Worm (Caenorhabditis elegans) whole organism, young adult: ENCODE results near the gene slc-36.5.

Experiments used
- B0019.2 ChIP-seq: fragments of 200-800 bp; sonication (Bioruptor generic); conservative IDR thresholded peaks from 2 replicates; pipeline ENCODE4 v1.3.6; 2022; ENCODE audit warnings: missing genetic modification reagents, missing genetic modification characterization, missing compliant biosample characterization
- C17E4.6 ChIP-seq: fragments of 200-800 bp; sonication (Bioruptor generic); IDR thresholded peaks from 2 replicates; pipeline ENCODE4 v1.3.6; 2022; ENCODE audit warnings: missing genetic modification reagents, missing genetic modification characterization, missing compliant biosample characterization
- D2030.7 ChIP-seq: fragments of 200-800 bp; sonication (Bioruptor generic); IDR thresholded peaks from 2 replicates; pipeline ENCODE4 v1.3.6; 2022; ENCODE audit warnings: missing genetic modification reagents, missing genetic modification characterization, missing compliant biosample characterization
- F10E7.11 ChIP-seq: sonication (generic microtip); optimal IDR thresholded peaks from 2 replicates; lab custom pipeline; 2017; ENCODE audit warnings: mild to moderate bottlenecking, missing genetic modification characterization, moderate library complexity, missing compliant biosample characterization
- F33H1.4 ChIP-seq: fragments of 200-800 bp; sonication (Bioruptor generic); IDR thresholded peaks from 2 replicates; pipeline ENCODE4 v1.3.6; 2022; ENCODE audit warnings: missing genetic modification reagents, missing genetic modification characterization, missing compliant biosample characterization
- Y56A3A.18 ChIP-seq: fragments of 200-800 bp; sonication (Bioruptor generic); IDR thresholded peaks from 2 replicates; pipeline ENCODE4 v1.3.6; 2022; ENCODE audit warnings: missing genetic modification reagents, missing genetic modification characterization, missing compliant biosample characterization
- Y79H2A.3 ChIP-seq: fragments of 200-800 bp; sonication (Bioruptor generic); conservative IDR thresholded peaks from 2 replicates; pipeline ENCODE4 v1.3.6; 2022; ENCODE audit warnings: missing genetic modification reagents, missing genetic modification characterization, missing compliant biosample characterization
- Y95B8A.8 ChIP-seq: fragments of 200-800 bp; sonication (Bioruptor generic); IDR thresholded peaks from 2 replicates; pipeline ENCODE4 v1.3.6; 2022; ENCODE audit warnings: missing genetic modification reagents, missing genetic modification characterization, missing compliant biosample characterization
- aptf-3 ChIP-seq: fragments of 200-800 bp; sonication (Bioruptor generic); IDR thresholded peaks from 2 replicates; pipeline ENCODE4 v1.3.6; 2022; ENCODE audit warnings: missing genetic modification characterization, missing compliant biosample characterization
- athp-1 ChIP-seq: sonication (generic microtip); optimal IDR thresholded peaks from 2 replicates; lab custom pipeline; 2017; ENCODE audit warnings: mild to moderate bottlenecking, missing genetic modification characterization, missing compliant biosample characterization
- attf-3 ChIP-seq: fragments of 200-800 bp; sonication (Bioruptor generic); conservative IDR thresholded peaks from 2 replicates; pipeline ENCODE4 v1.3.6; 2022; ENCODE audit warnings: missing genetic modification reagents, missing genetic modification characterization, missing compliant biosample characterization
- attf-5 ChIP-seq: fragments of 200-800 bp; sonication (Bioruptor generic); optimal IDR thresholded peaks from 2 replicates; lab custom pipeline; 2018; ENCODE audit warnings: mild to moderate bottlenecking, missing genetic modification characterization, missing compliant biosample characterization
- attf-6 ChIP-seq: fragments of 200-800 bp; sonication (Bioruptor generic); IDR thresholded peaks from 2 replicates; pipeline ENCODE4 v1.3.6; 2022; ENCODE audit warnings: missing genetic modification reagents, missing genetic modification characterization, missing compliant biosample characterization
- bed-1 ChIP-seq: fragments of 200-800 bp; sonication (Bioruptor generic); IDR thresholded peaks from 2 replicates; pipeline ENCODE4 v1.3.6; 2022; ENCODE audit warnings: missing genetic modification reagents, missing genetic modification characterization, missing compliant biosample characterization
- bed-2 ChIP-seq: fragments of 200-800 bp; sonication (Bioruptor generic); IDR thresholded peaks from 2 replicates; pipeline ENCODE4 v1.3.6; 2022; ENCODE audit warnings: missing genetic modification reagents, missing genetic modification characterization, missing compliant biosample characterization
- ccch-3 ChIP-seq: fragments of 200-800 bp; sonication (Bioruptor generic); optimal IDR thresholded peaks from 2 replicates; lab custom pipeline; 2018; ENCODE audit warnings: mild to moderate bottlenecking, missing genetic modification characterization, missing compliant biosample characterization
- cebp-1 ChIP-seq, 2 experiments: fragments of 200-800 bp in 1 of 2; sonication (Bioruptor generic) in 1 of 2; sonication (generic microtip) in 1 of 2; IDR thresholded peaks in 1 of 2; optimal IDR thresholded peaks in 1 of 2; 2 replicates each; pipeline versions ENCODE4 v1.3.6 to Lab custom; 2017 to 2022; ENCODE audit warnings: missing compliant biosample characterization in 2 of 2, missing genetic modification characterization in 2 of 2, mild to moderate bottlenecking in 1 of 2, missing genetic modification reagents in 1 of 2, moderate library complexity in 1 of 2
- die-1 ChIP-seq: sonication (generic microtip); optimal IDR thresholded peaks from 2 replicates; lab custom pipeline; 2016; ENCODE audit warnings: missing genotype, mild to moderate bottlenecking, missing genetic modification characterization, missing compliant biosample characterization
- dpff-1 ChIP-seq: sonication (generic microtip); optimal IDR thresholded peaks from 2 replicates; lab custom pipeline; 2017; ENCODE audit warnings: mild to moderate bottlenecking, missing genetic modification characterization, missing compliant biosample characterization
- efl-1 ChIP-seq: fragments of 150-350 bp; optimal IDR thresholded peaks from 2 replicates; lab custom pipeline; 2014; ENCODE audit warnings: missing biosample characterization, missing genetic modification reagents, missing genetic modification characterization
- egl-44 ChIP-seq: fragments of 200-800 bp; sonication (Bioruptor generic); IDR thresholded peaks from 2 replicates; pipeline ENCODE4 v1.3.6; 2022; ENCODE audit warnings: missing genetic modification reagents, missing genetic modification characterization, missing compliant biosample characterization
- ets-4 ChIP-seq: fragments of 200-800 bp; sonication (Bioruptor generic); optimal IDR thresholded peaks from 2 replicates; lab custom pipeline; 2018; ENCODE audit warnings: mild to moderate bottlenecking, missing genetic modification characterization, missing compliant biosample characterization
- fkh-3 ChIP-seq: sonication (generic microtip); optimal IDR thresholded peaks from 2 replicates; lab custom pipeline; 2016; ENCODE audit warnings: mild to moderate bottlenecking, missing genetic modification characterization, missing compliant biosample characterization
- him-1 ChIP-seq: sonication (generic microtip); optimal IDR thresholded peaks from 2 replicates; lab custom pipeline; 2016; ENCODE audit warnings: missing genotype, missing genetic modification reagents, missing genetic modification characterization, missing compliant biosample characterization
- hlh-26 ChIP-seq: fragments of 200-800 bp; sonication (Bioruptor generic); conservative IDR thresholded peaks from 2 replicates; pipeline ENCODE4 v1.3.6; 2022; ENCODE audit warnings: missing genetic modification reagents, missing genetic modification characterization, missing compliant biosample characterization
- hmg-1.2 ChIP-seq: fragments of 200-800 bp; sonication (Bioruptor generic); IDR thresholded peaks from 2 replicates; pipeline ENCODE4 v1.3.6; 2022; ENCODE audit warnings: missing genetic modification reagents, missing genetic modification characterization, missing compliant biosample characterization
- hsf-1 ChIP-seq: fragments of 200-800 bp; sonication (Bioruptor generic); IDR thresholded peaks from 2 replicates; pipeline ENCODE4 v1.3.6; 2022; ENCODE audit warnings: missing genetic modification reagents, missing genetic modification characterization, missing compliant biosample characterization
- let-607 ChIP-seq, 2 experiments: fragments of 200-800 bp in 1 of 2; sonication (Bioruptor generic) in 1 of 2; sonication (generic microtip) in 1 of 2; optimal IDR thresholded peaks; 2 replicates each; lab custom pipeline; 2016 to 2018; ENCODE audit warnings: mild to moderate bottlenecking in 2 of 2, missing compliant biosample characterization in 2 of 2, missing genetic modification characterization in 2 of 2, moderate library complexity in 2 of 2, missing genotype in 1 of 2
- lin-35 ChIP-seq, 3 experiments: fragments of 150-350 bp in 2 of 3; sonication (generic microtip) in 1 of 3; optimal IDR thresholded peaks; 2 replicates each; lab custom pipeline; 2014 to 2018; ENCODE audit warnings: missing biosample characterization in 3 of 3, missing genetic modification characterization in 3 of 3, missing genetic modification reagents in 3 of 3
- lin-40 ChIP-seq: sonication (generic microtip); optimal IDR thresholded peaks from 2 replicates; lab custom pipeline; 2016; ENCODE audit warnings: missing genetic modification characterization, mild to moderate bottlenecking, missing compliant biosample characterization, missing genotype, missing genetic modification reagents
- mcd-1 ChIP-seq: fragments of 200-800 bp; sonication (Bioruptor generic); IDR thresholded peaks from 2 replicates; pipeline ENCODE4 v1.3.6; 2022; ENCODE audit warnings: missing genetic modification reagents, missing genetic modification characterization, missing compliant biosample characterization
- mxl-1 ChIP-seq: sonication (generic microtip); optimal IDR thresholded peaks from 2 replicates; lab custom pipeline; 2016; ENCODE audit warnings: missing genetic modification characterization, missing compliant biosample characterization
- nhr-179 ChIP-seq: sonication (generic microtip); optimal IDR thresholded peaks from 2 replicates; lab custom pipeline; 2016; ENCODE audit warnings: mild to moderate bottlenecking, missing genetic modification characterization, missing compliant biosample characterization
- nhr-27 ChIP-seq: fragments of 200-800 bp; sonication (Bioruptor generic); optimal IDR thresholded peaks from 2 replicates; lab custom pipeline; 2018; ENCODE audit warnings: mild to moderate bottlenecking, missing genetic modification characterization, moderate library complexity, missing compliant biosample characterization
- nhr-80 ChIP-seq: sonication (generic microtip); optimal IDR thresholded peaks from 2 replicates; lab custom pipeline; 2016; ENCODE audit warnings: missing genetic modification characterization, missing compliant biosample characterization
- pbrm-1 ChIP-seq: fragments of 200-800 bp; sonication (Bioruptor generic); IDR thresholded peaks from 2 replicates; pipeline ENCODE4 v1.3.6; 2022; ENCODE audit warnings: missing genetic modification reagents, missing genetic modification characterization, missing compliant biosample characterization
- pha-4 ChIP-seq: fragments of 150-350 bp; sonication (generic microtip); optimal IDR thresholded peaks from 2 replicates; lab custom pipeline; 2014; ENCODE audit warnings: missing biosample characterization, missing genetic modification reagents, missing genetic modification characterization
- rcor-1 ChIP-seq: fragments of 200-800 bp; sonication (Bioruptor generic); IDR thresholded peaks from 2 replicates; pipeline ENCODE4 v1.3.6; 2022; ENCODE audit warnings: missing genetic modification reagents, missing genetic modification characterization, missing compliant biosample characterization
- rpc-1 ChIP-seq, 2 experiments: fragments of 150-350 bp in 1 of 2; sonication (generic microtip) in 1 of 2; optimal IDR thresholded peaks; 2 replicates each; lab custom pipeline; 2014 to 2018; ENCODE audit warnings: missing biosample characterization in 1 of 2, missing genetic modification characterization in 1 of 2, missing genetic modification reagents in 1 of 2, missing genotype in 1 of 2
- sdz-38 ChIP-seq: sonication (generic microtip); optimal IDR thresholded peaks from 2 replicates; lab custom pipeline; 2016; ENCODE audit warnings: missing genotype, missing genetic modification characterization, missing compliant biosample characterization
- sea-2 ChIP-seq: fragments of 200-800 bp; sonication (Bioruptor generic); IDR thresholded peaks from 2 replicates; pipeline ENCODE4 v1.3.6; 2022; ENCODE audit warnings: missing genetic modification characterization, missing compliant biosample characterization
- snpc-1.1 ChIP-seq: sonication (generic microtip); optimal IDR thresholded peaks from 2 replicates; lab custom pipeline; 2017; ENCODE audit warnings: missing genetic modification characterization, mild to moderate bottlenecking, missing compliant biosample characterization, antibody characterized with exemption, moderate library complexity, missing genotype, missing genetic modification reagents; ENCODE audit not compliant: insufficient read depth
- snpc-4 ChIP-seq, 5 experiments: fragments of 150-350 bp in 1 of 5; sonication (generic microtip) in 4 of 5; optimal IDR thresholded peaks; 2 replicates each; lab custom pipeline; 2014 to 2018; ENCODE audit warnings: missing genetic modification characterization in 5 of 5, missing biosample characterization in 3 of 5, antibody characterized with exemption in 2 of 5, mild to moderate bottlenecking in 2 of 5, missing compliant biosample characterization in 2 of 5, missing genotype in 2 of 5, moderate library complexity in 2 of 5, missing genetic modification reagents in 1 of 5
- sptf-2 ChIP-seq: fragments of 200-800 bp; sonication (Bioruptor generic); optimal IDR thresholded peaks from 2 replicates; lab custom pipeline; 2018; ENCODE audit warnings: mild to moderate bottlenecking, missing genetic modification characterization, missing compliant biosample characterization
- tbp1 ChIP-seq: fragments of 200-800 bp; sonication (Bioruptor generic); optimal IDR thresholded peaks from 2 replicates; lab custom pipeline; 2018; ENCODE audit warnings: mild to moderate bottlenecking, missing genetic modification characterization, missing compliant biosample characterization
- xnd-1 ChIP-seq: sonication (generic microtip); optimal IDR thresholded peaks from 2 replicates; lab custom pipeline; 2016; ENCODE audit warnings: missing genotype, missing genetic modification reagents, missing genetic modification characterization, missing compliant biosample characterization
- ztf-26 ChIP-seq: sonication (generic microtip); optimal IDR thresholded peaks from 2 replicates; lab custom pipeline; 2017; ENCODE audit warnings: missing genetic modification characterization, missing compliant biosample characterization

slc-36.5 gene

ce11 chrII:6842651-6843118 is 34.2 kb downstream of the slc-36.5 start (continued):
- TF ChIP-seq sea-2 (GFP tag; lab: Robert Waterston, UW) (no peak), him-1 (tag; lab: Kevin White, UChicago) (no peak), hsf-1 (GFP tag; lab: Robert Waterston, UW) (no peak), F33H1.4 (GFP tag; lab: Robert Waterston, UW) (no peak), dpff-1 (tag; lab: Kevin White, UChicago) (no peak), athp-1 (tag; lab: Kevin White, UChicago) (no peak), lin-40 (tag; lab: Kevin White, UChicago) (peak; percentile 88), attf-6 (no peak), pha-4 (tag; lab: Kevin White, UChicago) (peak; percentile 20), F10E7.11 (no peak), B0019.2 (GFP tag; lab: Robert Waterston, UW) (no peak), attf-5 (peak; percentile 76), ccch-3 (GFP tag; lab: Kevin White, UChicago) (no peak), efl-1 (GFP tag; lab: Kevin White, UChicago) (no peak), nhr-179 (tag; lab: Kevin White, UChicago) (no peak), aptf-3 (GFP tag; lab: Robert Waterston, UW) (no peak), egl-44 (GFP tag; lab: Robert Waterston, UW) (peak; percentile 46; the same call in 1 of the 2 replicates), nhr-80 (tag; lab: Kevin White, UChicago) (peak; percentile 100), pbrm-1 (no peak), bed-1 (GFP tag; lab: Robert Waterston, UW) (no peak), rcor-1 (no peak), hlh-26 (no peak), let-607 (tag; optimal IDR thresholded peaks at IDR 0.05; lab: Kevin White, UChicago) (peak; percentile 42 to 84), sdz-38 (tag; lab: Kevin White, UChicago) (no peak), Y56A3A.18 (GFP tag; lab: Robert Waterston, UW) (no peak), attf-3 (GFP tag; lab: Robert Waterston, UW) (no peak), xnd-1 (tag; lab: Kevin White, UChicago) (no peak), mxl-1 (tag; lab: Kevin White, UChicago) (no peak), nhr-27 (no peak), ets-4 (GFP tag; lab: Kevin White, UChicago) (peak; percentile 79), ztf-26 (tag; lab: Kevin White, UChicago) (peak; percentile 87), C17E4.6 (no peak), snpc-4 (GFP tag; optimal IDR thresholded peaks at IDR 0.05; lab: Kevin White, UChicago) (no peak), snpc-4 (tag; optimal IDR thresholded peaks at IDR 0.05; lab: Kevin White, UChicago) (peak; percentile 67 to 88 (median 68)), cebp-1 (GFP tag; IDR thresholded peaks at IDR 0.05; lab: Robert Waterston, UW) (no peak), cebp-1 (tag; optimal IDR thresholded peaks at IDR 0.05; lab: Kevin White, UChicago) (peak; percentile 79), Y79H2A.3 (no peak), tbp1 (peak; percentile 47), rpc-1 (optimal IDR thresholded peaks at IDR 0.05; lab: Kevin White, UChicago) (no peak), rpc-1 (tag; optimal IDR thresholded peaks at IDR 0.05; lab: Kevin White, UChicago) (no peak), die-1 (tag; lab: Kevin White, UChicago) (peak; percentile 60), D2030.7 (GFP tag; lab: Robert Waterston, UW) (no peak), hmg-1.2 (GFP tag; lab: Robert Waterston, UW) (peak; percentile 30; the same call in 1 of the 2 replicates), mcd-1 (GFP tag; lab: Robert Waterston, UW) (peak; percentile 53), lin-35 (GFP tag; optimal IDR thresholded peaks at IDR 0.05; lab: Kevin White, UChicago) (no peak), fkh-3 (tag; lab: Kevin White, UChicago) (no peak), sptf-2 (GFP tag; lab: Kevin White, UChicago) (peak; percentile 57), bed-2 (no peak), Y95B8A.8 (0 out of 2 replicates have a peak, but pooled peaks have one; percentile 30), snpc-1.1 (tag; lab: Kevin White, UChicago) (no peak)
